Fruit fly (Drosophila melanogaster) S2 (cell line): ENCODE data around the gene eRF1.

Experiments
- CG8478 ChIP-seq: fragments of >200 bp; optimal IDR thresholded peaks from 2 replicates; lab custom pipeline; 2018
- CTCF ChIP-seq, 2 experiments: fragments of >200 bp; optimal IDR thresholded peaks; 2 replicates each; lab custom pipeline; 2018

DNA sequence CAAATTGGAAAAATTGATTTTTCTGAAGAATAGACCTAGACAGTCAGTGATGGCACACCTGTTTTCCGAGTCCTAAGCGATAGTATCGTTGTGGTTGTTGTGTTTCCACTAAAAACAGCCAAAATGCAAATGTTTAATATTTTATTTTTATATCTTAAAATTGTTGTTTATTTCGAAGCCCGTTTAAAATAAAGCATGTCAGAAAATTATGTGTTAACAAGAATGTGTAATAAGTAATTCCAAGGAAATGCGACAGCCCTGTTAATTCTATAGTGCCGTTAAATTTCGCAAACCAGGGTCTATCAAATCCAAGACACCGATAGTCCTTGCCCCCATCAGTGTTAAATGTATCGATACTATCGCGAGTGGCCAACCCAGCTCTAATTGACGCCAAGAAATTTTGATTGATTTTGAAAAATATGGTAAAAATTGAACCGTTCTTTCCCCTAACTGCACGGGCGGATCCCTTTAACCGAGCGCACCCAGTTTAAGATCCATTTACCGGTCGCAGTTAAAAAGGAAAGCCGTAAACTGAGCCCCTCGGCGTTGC lies 46.0 kb upstream of the eRF1 start, which contains the start of gene Pex23:
- TF ChIP-seq CTCF (optimal IDR thresholded peaks at IDR 0.05; lab: Kevin White, UChicago): peak in 1 of 2 experiments; percentile 38
- TF ChIP-seq CG8478 (lab: Kevin White, UChicago): no peak
